Worm (Caenorhabditis elegans) whole organism, young adult: ENCODE data around the gene F14D12.1.

Experiments
- F57C9.4 ChIP-seq: sonication (generic microtip); optimal IDR thresholded peaks from 2 replicates; lab custom pipeline; 2017; ENCODE audit warnings: mild to moderate bottlenecking, missing genetic modification characterization, missing compliant biosample characterization
- Y67H2A.10 ChIP-seq: fragments of 200-800 bp; sonication (Bioruptor generic); conservative IDR thresholded peaks from 2 replicates; pipeline ENCODE4 v1.3.6; 2022; ENCODE audit warnings: missing genetic modification reagents, missing genetic modification characterization, missing compliant biosample characterization
- ama-1 ChIP-seq, 3 experiments: fragments of 150-350 bp in 1 of 3; sonication (generic microtip) in 2 of 3; optimal IDR thresholded peaks; 2 replicates each; lab custom pipeline; 2014 to 2018; ENCODE audit warnings: missing biosample characterization in 2 of 3, missing genetic modification characterization in 2 of 3, missing genetic modification reagents in 2 of 3
- aptf-2 ChIP-seq: fragments of 200-800 bp; sonication (Bioruptor generic); conservative IDR thresholded peaks from 2 replicates; pipeline ENCODE4 v1.3.6; 2022; ENCODE audit warnings: missing genetic modification reagents, missing genetic modification characterization, missing compliant biosample characterization
- efl-1 ChIP-seq: fragments of 150-350 bp; optimal IDR thresholded peaks from 2 replicates; lab custom pipeline; 2014; ENCODE audit warnings: missing biosample characterization, missing genetic modification reagents, missing genetic modification characterization
- egrh-3 ChIP-seq: fragments of 200-800 bp; sonication (Bioruptor generic); IDR thresholded peaks from 2 replicates; pipeline ENCODE4 v1.3.6; 2022; ENCODE audit warnings: missing genetic modification reagents, missing genetic modification characterization, missing compliant biosample characterization
- sea-2 ChIP-seq: fragments of 200-800 bp; sonication (Bioruptor generic); IDR thresholded peaks from 2 replicates; pipeline ENCODE4 v1.3.6; 2022; ENCODE audit warnings: missing genetic modification characterization, missing compliant biosample characterization
- unc-130 ChIP-seq: sonication (generic microtip); optimal IDR thresholded peaks from 2 replicates; lab custom pipeline; 2016; ENCODE audit warnings: missing genetic modification reagents, missing genetic modification characterization, missing compliant biosample characterization
- zfh-2 ChIP-seq: fragments of 200-800 bp; sonication (Bioruptor generic); conservative IDR thresholded peaks from 2 replicates; pipeline ENCODE4 v1.3.6; 2022; ENCODE audit warnings: missing genetic modification reagents, missing genetic modification characterization, missing compliant biosample characterization

- TF ChIP-seq Y67H2A.10 (GFP tag; lab: Robert Waterston, UW), result no peak
- no peak for TF ChIP-seq unc-130 (GFP tag; lab: Kevin White, UChicago)
- TF ChIP-seq ama-1 (optimal IDR thresholded peaks at IDR 0.05; lab: Kevin White, UChicago), result no peak
- TF ChIP-seq ama-1 (GFP tag; optimal IDR thresholded peaks at IDR 0.05; lab: Kevin White, UChicago), result no peak
- no peak for TF ChIP-seq sea-2 (GFP tag; lab: Robert Waterston, UW)
- TF ChIP-seq egrh-3, result no peak
- TF ChIP-seq zfh-2, result no peak
- TF ChIP-seq F57C9.4 (tag; lab: Kevin White, UChicago), result no peak
- no peak for TF ChIP-seq efl-1 (GFP tag; lab: Kevin White, UChicago)
- TF ChIP-seq aptf-2 (GFP tag; lab: Robert Waterston, UW), result no peak
These were observed 27.4 kb downstream of the F14D12.1 start for ce11 chrX:5631008-5631407.
